Worm (Caenorhabditis elegans) whole organism, late embryonic: ENCODE data around the gene cnc-2.
A peak's percentile ranks its signal among the peaks of the same experiment; 100 is the strongest.

Experiments used
- C38D4.7 ChIP-seq: fragments of 200-800 bp; sonication (Bioruptor generic); optimal IDR thresholded peaks from 2 replicates; lab custom pipeline; 2018; ENCODE audit warnings: mild to moderate bottlenecking, missing genetic modification characterization, moderate library complexity, missing compliant biosample characterization
- T23F11.4 ChIP-seq: fragments of 200-800 bp; sonication (Bioruptor generic); optimal IDR thresholded peaks from 2 replicates; lab custom pipeline; 2018; ENCODE audit warnings: mild to moderate bottlenecking, missing genetic modification characterization, missing compliant biosample characterization
- Y22D7AL.16 ChIP-seq: sonication (generic microtip); optimal IDR thresholded peaks from 2 replicates; lab custom pipeline; 2016; ENCODE audit warnings: missing genetic modification characterization, missing compliant biosample characterization
- ahr-1 ChIP-seq: sonication (generic microtip); optimal IDR thresholded peaks from 2 replicates; lab custom pipeline; 2016; ENCODE audit warnings: missing genetic modification characterization, missing compliant biosample characterization
- ama-1 ChIP-seq: fragments of 150-350 bp; optimal IDR thresholded peaks from 2 replicates; lab custom pipeline; 2014
- ceh-19 ChIP-seq: fragments of 200-800 bp; sonication (Bioruptor generic); optimal IDR thresholded peaks from 2 replicates; lab custom pipeline; 2018; ENCODE audit warnings: mild to moderate bottlenecking, missing genetic modification characterization, missing compliant biosample characterization
- ceh-34 ChIP-seq: sonication (generic microtip); optimal IDR thresholded peaks from 2 replicates; lab custom pipeline; 2016; ENCODE audit warnings: mild to moderate bottlenecking, missing genetic modification characterization, missing compliant biosample characterization
- ceh-48 ChIP-seq: sonication (generic microtip); optimal IDR thresholded peaks from 2 replicates; lab custom pipeline; 2016; ENCODE audit warnings: missing genetic modification characterization, inconsistent platforms, missing compliant biosample characterization
- ceh-9 ChIP-seq: sonication (generic microtip); optimal IDR thresholded peaks from 2 replicates; lab custom pipeline; 2016; ENCODE audit warnings: mild to moderate bottlenecking, missing genetic modification characterization, inconsistent platforms, missing compliant biosample characterization
- dve-1 ChIP-seq: sonication (generic microtip); optimal IDR thresholded peaks from 2 replicates; lab custom pipeline; 2017; ENCODE audit warnings: antibody characterized with exemption, mild to moderate bottlenecking, missing genetic modification characterization, missing compliant biosample characterization
- elt-4 ChIP-seq: sonication (generic microtip); optimal IDR thresholded peaks from 2 replicates; lab custom pipeline; 2016; ENCODE audit warnings: missing genetic modification characterization, missing compliant biosample characterization
- ets-4 ChIP-seq: sonication (generic microtip); optimal IDR thresholded peaks from 2 replicates; lab custom pipeline; 2016; ENCODE audit warnings: missing genetic modification characterization, missing compliant biosample characterization
- gmeb-2 ChIP-seq: sonication (generic microtip); optimal IDR thresholded peaks from 2 replicates; lab custom pipeline; 2016; ENCODE audit warnings: missing genetic modification characterization, inconsistent platforms, missing compliant biosample characterization
- hlh-15 ChIP-seq: sonication (generic microtip); optimal IDR thresholded peaks from 2 replicates; lab custom pipeline; 2016; ENCODE audit warnings: missing genetic modification characterization, missing compliant biosample characterization
- hlh-6 ChIP-seq: sonication (generic microtip); optimal IDR thresholded peaks from 2 replicates; lab custom pipeline; 2016; ENCODE audit warnings: missing genotype, missing genetic modification characterization, missing compliant biosample characterization
- hlh-8 ChIP-seq: sonication (generic microtip); optimal IDR thresholded peaks from 2 replicates; lab custom pipeline; 2016; ENCODE audit warnings: missing genotype, missing genetic modification characterization, missing compliant biosample characterization
- lim-6 ChIP-seq: sonication (generic microtip); optimal IDR thresholded peaks from 2 replicates; lab custom pipeline; 2016; ENCODE audit warnings: missing genetic modification characterization, missing compliant biosample characterization
- mec-3 ChIP-seq: sonication (generic microtip); optimal IDR thresholded peaks from 2 replicates; lab custom pipeline; 2016; ENCODE audit warnings: borderline replicate concordance, missing genetic modification characterization, missing compliant biosample characterization
- nhr-232 ChIP-seq: sonication (generic microtip); optimal IDR thresholded peaks from 2 replicates; lab custom pipeline; 2016; ENCODE audit warnings: missing genetic modification characterization, missing compliant biosample characterization
- odd-2 ChIP-seq: sonication (generic microtip); optimal IDR thresholded peaks from 2 replicates; lab custom pipeline; 2017; ENCODE audit warnings: antibody characterized with exemption, mild to moderate bottlenecking, missing genetic modification characterization, missing compliant biosample characterization
- pag-3 ChIP-seq: sonication (generic microtip); optimal IDR thresholded peaks from 2 replicates; lab custom pipeline; 2016; ENCODE audit warnings: missing compliant biosample characterization, missing genetic modification characterization, borderline replicate concordance
- pha-2 ChIP-seq: sonication (generic microtip); optimal IDR thresholded peaks from 2 replicates; lab custom pipeline; 2017; ENCODE audit warnings: mild to moderate bottlenecking, missing genetic modification characterization, missing compliant biosample characterization
- pha-4 ChIP-seq: fragments of 150-350 bp; optimal IDR thresholded peaks from 2 replicates; lab custom pipeline; 2018; ENCODE audit warnings: missing biosample characterization, missing genetic modification reagents, missing genetic modification characterization
- pqm-1 ChIP-seq: sonication (generic microtip); optimal IDR thresholded peaks from 2 replicates; lab custom pipeline; 2016; ENCODE audit warnings: missing genetic modification characterization, missing compliant biosample characterization
- pros-1 ChIP-seq: fragments of 150-350 bp; optimal IDR thresholded peaks from 2 replicates; lab custom pipeline; 2014; ENCODE audit warnings: missing biosample characterization, missing genetic modification reagents, missing genetic modification characterization
- ref-2 ChIP-seq: sonication (generic microtip); optimal IDR thresholded peaks from 2 replicates; lab custom pipeline; 2016; ENCODE audit warnings: missing genetic modification characterization, missing compliant biosample characterization
- sdc-2 ChIP-seq: sonication (generic microtip); optimal IDR thresholded peaks from 2 replicates; lab custom pipeline; 2016; ENCODE audit warnings: missing genotype, missing genetic modification characterization, missing compliant biosample characterization
- sox-2 ChIP-seq: fragments of 200-800 bp; sonication (Bioruptor generic); IDR thresholded peaks from 2 replicates; pipeline ENCODE4 v1.3.6; 2022; ENCODE audit warnings: missing genetic modification reagents, missing genetic modification characterization, missing compliant biosample characterization
- sox-4 ChIP-seq: sonication (generic microtip); optimal IDR thresholded peaks from 2 replicates; lab custom pipeline; 2017; ENCODE audit warnings: mild to moderate bottlenecking, missing genetic modification characterization, inconsistent platforms, missing compliant biosample characterization
- tbx-2 ChIP-seq: sonication (generic microtip); optimal IDR thresholded peaks from 2 replicates; lab custom pipeline; 2016; ENCODE audit warnings: missing genetic modification characterization, missing compliant biosample characterization
- unc-86 ChIP-seq: sonication (generic microtip); optimal IDR thresholded peaks from 2 replicates; lab custom pipeline; 2016; ENCODE audit warnings: missing genetic modification characterization, missing compliant biosample characterization
- ztf-16 ChIP-seq: sonication (generic microtip); optimal IDR thresholded peaks from 2 replicates; lab custom pipeline; 2017; ENCODE audit warnings: missing genetic modification characterization, missing compliant biosample characterization

The cnc-2 gene

ce11 chrV:1450160-1450559, at the start of gene cnc-2:
TSS of gene cnc-2 (minus strand) at chrV:1450183.
- TF ChIP-seq sox-4 (tag; lab: Kevin White, UChicago) (no peak), hlh-8 (tag; lab: Kevin White, UChicago) (no peak), pros-1 (no peak), pha-2 (no peak), ceh-48 (no peak)

- no peak for TF ChIP-seq ceh-34
- no peak for TF ChIP-seq sdc-2 (tag; lab: Kevin White, UChicago)
- TF ChIP-seq ceh-9 (tag; lab: Kevin White, UChicago): no peak
- TF ChIP-seq T23F11.4 (GFP tag; lab: Kevin White, UChicago): no peak
Measured at ce11 chrV:1499140-1499539, 49.2 kb upstream of the cnc-2 start, which contains the start of gene sru-27. TSS of gene sru-27 (plus strand) at chrV:1499440.

DNA sequence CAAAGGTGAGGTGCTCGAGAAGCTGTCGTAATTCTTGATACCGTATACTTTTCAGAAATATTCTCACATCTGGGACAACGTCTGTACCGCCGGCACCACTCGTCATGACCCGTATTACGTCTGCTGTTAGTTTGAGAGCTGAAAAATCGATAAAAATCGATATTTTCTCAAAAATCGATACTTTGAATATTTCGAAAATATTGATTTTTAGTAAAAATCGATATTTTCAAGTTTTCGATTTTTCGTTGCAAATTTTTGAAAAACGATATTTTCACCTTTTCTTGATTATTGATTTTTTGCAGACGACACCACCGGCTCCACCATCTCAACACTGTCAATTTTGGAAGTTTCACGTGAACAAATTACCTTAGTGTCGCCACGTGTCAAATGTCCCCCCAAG, 45.8 kb upstream of the cnc-2 start:
- no peak for TF ChIP-seq ceh-9 (tag; lab: Kevin White, UChicago)
- peak; percentile 16 for TF ChIP-seq ceh-48
- TF ChIP-seq nhr-232 (tag; lab: Kevin White, UChicago): no peak

DNA sequence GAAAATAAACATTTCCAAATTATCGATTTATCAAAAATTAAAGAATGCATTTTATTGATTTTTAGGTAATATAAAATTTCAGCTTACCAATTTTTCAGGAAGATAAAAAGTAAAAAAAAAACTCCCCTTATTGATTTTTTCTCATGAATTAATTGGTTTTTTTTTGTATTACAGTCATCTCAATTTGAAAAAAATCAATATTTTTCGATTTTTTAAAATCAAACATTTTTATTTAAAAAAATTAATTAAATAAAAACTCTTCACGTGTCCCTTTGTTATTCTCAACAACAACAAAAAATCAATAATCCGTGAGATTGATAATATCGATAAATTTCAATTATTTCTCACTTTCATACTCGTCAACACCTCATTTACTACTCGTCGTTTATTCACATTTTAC, 45.4 kb upstream of the cnc-2 start, which contains the start of gene C38C3.3:
TSS of gene C38C3.3 (plus strand) at position 301 of the 400 bp plus-strand sequence.
- TF ChIP-seq hlh-6 (tag; lab: Kevin White, UChicago) (no peak), ama-1 (lab: Kevin White, UChicago) (no peak), ahr-1 (tag; lab: Kevin White, UChicago) (no peak), pqm-1 (no peak), ref-2 (tag; lab: Kevin White, UChicago) (no peak), sox-4 (tag; lab: Kevin White, UChicago) (no peak), C38D4.7 (no peak)

- TF ChIP-seq mec-3 (tag; lab: Kevin White, UChicago): no peak
- no peak for TF ChIP-seq odd-2 (tag; lab: Kevin White, UChicago)
- no peak for TF ChIP-seq dve-1 (tag; lab: Kevin White, UChicago)
- no peak for TF ChIP-seq pha-4 (tag; lab: Kevin White, UChicago)
- TF ChIP-seq tbx-2 (tag; lab: Kevin White, UChicago): no peak
- no peak for TF ChIP-seq lim-6
- TF ChIP-seq ceh-19 (GFP tag; lab: Kevin White, UChicago): no peak
- TF ChIP-seq, all 69 proteins: peak for 0
Measured at ce11 chrV:1494469-1494868, 44.5 kb upstream of the cnc-2 start, which contains the start of gene spig-7. TSS of gene spig-7 (plus strand) at chrV:1494769.

- no peak for TF ChIP-seq unc-86
- TF ChIP-seq elt-4 (tag; lab: Kevin White, UChicago): no peak
- TF ChIP-seq mec-3 (tag; lab: Kevin White, UChicago): no peak
- no peak for TF ChIP-seq ceh-48
- no peak for TF ChIP-seq sox-2 (GFP tag; lab: Robert Waterston, UW)
- TF ChIP-seq pag-3 (tag; lab: Kevin White, UChicago): no peak
- TF ChIP-seq hlh-15 (tag; lab: Kevin White, UChicago): no peak
- TF ChIP-seq ztf-16 (tag; lab: Kevin White, UChicago): no peak
- TF ChIP-seq ceh-9 (tag; lab: Kevin White, UChicago): no peak
- no peak for TF ChIP-seq gmeb-2
- TF ChIP-seq Y22D7AL.16 (tag; lab: Kevin White, UChicago): no peak
- TF ChIP-seq ets-4: no peak
- no peak for TF ChIP-seq nhr-232 (tag; lab: Kevin White, UChicago)
- no peak for TF ChIP-seq ceh-19 (GFP tag; lab: Kevin White, UChicago)
- TF ChIP-seq, all 69 proteins: peak for 0
Measured at ce11 chrV:1491510-1491909, 41.5 kb upstream of the cnc-2 start, which contains the start of gene C38C3.6. TSS of gene C38C3.6 (minus strand) at chrV:1491610.
